Worm (Caenorhabditis elegans) whole organism, L4 larva: ENCODE data around the gene klp-3.

ENCODE experiments used
- R02D3.7 ChIP-seq: fragments of 150-350 bp; sonication (generic microtip); optimal IDR thresholded peaks from 3 replicates; lab custom pipeline; 2014; ENCODE audit warnings: missing biosample characterization, missing genetic modification characterization
- aha-1 ChIP-seq: fragments of 150-350 bp; peaks from one replicate; lab custom pipeline; 2014; ENCODE audit warnings: missing biosample characterization, missing genetic modification characterization
- ceh-44 ChIP-seq: fragments of 200-800 bp; sonication (Bioruptor generic); IDR thresholded peaks from 2 replicates; pipeline ENCODE4 v1.3.6; 2022; ENCODE audit warnings: missing genetic modification reagents, missing genetic modification characterization, missing compliant biosample characterization
- ceh-62 ChIP-seq: sonication (generic microtip); optimal IDR thresholded peaks from 2 replicates; lab custom pipeline; 2017; ENCODE audit warnings: missing biosample characterization, missing genetic modification characterization
- daf-12 ChIP-seq: fragments of 150-350 bp; optimal IDR thresholded peaks from 2 replicates; lab custom pipeline; 2014; ENCODE audit warnings: missing biosample characterization, missing genetic modification reagents, missing genetic modification characterization
- daf-8 ChIP-seq: fragments of 200-800 bp; sonication (Bioruptor generic); IDR thresholded peaks from 2 replicates; pipeline ENCODE4 v1.3.6; 2022; ENCODE audit warnings: missing genetic modification characterization, missing compliant biosample characterization
- dmd-6 ChIP-seq: fragments of 200-800 bp; sonication (Bioruptor generic); IDR thresholded peaks from 2 replicates; pipeline ENCODE4 v1.3.6; 2022; ENCODE audit warnings: missing genetic modification reagents, missing genetic modification characterization, missing compliant biosample characterization
- dpl-1 ChIP-seq: fragments of 150-350 bp; optimal IDR thresholded peaks from 2 replicates; lab custom pipeline; 2014; ENCODE audit warnings: missing biosample characterization, missing genetic modification reagents, missing genetic modification characterization
- duxl-1 ChIP-seq: sonication (generic microtip); optimal IDR thresholded peaks from 2 replicates; lab custom pipeline; 2016; ENCODE audit warnings: mild to moderate bottlenecking, missing genetic modification characterization, moderate library complexity, missing compliant biosample characterization; ENCODE audit not compliant: poor library complexity
- fos-1 ChIP-seq: fragments of 150-350 bp; optimal IDR thresholded peaks from 2 replicates; lab custom pipeline; 2014; ENCODE audit warnings: missing biosample characterization, missing genetic modification characterization
- hif-1 ChIP-seq, 2 experiments: sonication (generic microtip); optimal IDR thresholded peaks; 2 replicates each; lab custom pipeline; 2016 to 2017; ENCODE audit warnings: missing compliant biosample characterization in 2 of 2, missing genetic modification characterization in 2 of 2, missing genetic modification reagents in 2 of 2, missing genotype in 2 of 2, mild to moderate bottlenecking in 1 of 2
- lin-1 ChIP-seq: fragments of 200-800 bp; sonication (Bioruptor generic); IDR thresholded peaks from 2 replicates; pipeline ENCODE4 v1.3.6; 2022; ENCODE audit warnings: missing genetic modification reagents, missing genetic modification characterization, missing compliant biosample characterization
- lin-39 ChIP-seq: fragments of 150-350 bp; optimal IDR thresholded peaks from 2 replicates; lab custom pipeline; 2014; ENCODE audit warnings: missing biosample characterization, missing genetic modification reagents, missing genetic modification characterization
- lir-3 ChIP-seq: sonication (generic microtip); optimal IDR thresholded peaks from 2 replicates; lab custom pipeline; 2016; ENCODE audit warnings: mild to moderate bottlenecking, missing genetic modification characterization, missing compliant biosample characterization
- mdl-1 ChIP-seq, 2 experiments: fragments of 150-350 bp in 1 of 2; sonication (generic microtip) in 1 of 2; optimal IDR thresholded peaks; 2 replicates each; lab custom pipeline; 2014 to 2017; ENCODE audit warnings: missing biosample characterization in 2 of 2, missing genetic modification characterization in 2 of 2
- mdt-29 ChIP-seq: fragments of 200-800 bp; sonication (Bioruptor generic); IDR thresholded peaks from 2 replicates; pipeline ENCODE4 v1.3.6; 2022; ENCODE audit warnings: missing genetic modification reagents, missing genetic modification characterization, missing compliant biosample characterization
- nhr-41 ChIP-seq: fragments of 200-800 bp; sonication (Bioruptor generic); IDR thresholded peaks from 2 replicates; pipeline ENCODE4 v1.3.6; 2022; ENCODE audit warnings: missing genetic modification reagents, missing genetic modification characterization, missing compliant biosample characterization
- nhr-48 ChIP-seq: sonication (generic microtip); optimal IDR thresholded peaks from 2 replicates; lab custom pipeline; 2016; ENCODE audit warnings: mild to moderate bottlenecking, missing genetic modification characterization, missing compliant biosample characterization
- nhr-6 ChIP-seq: fragments of 150-350 bp; optimal IDR thresholded peaks from 2 replicates; lab custom pipeline; 2014; ENCODE audit warnings: missing biosample characterization, missing genetic modification characterization
- pha-4 ChIP-seq, 2 experiments: fragments of 150-350 bp in 1 of 2; fragments of 200-800 bp in 1 of 2; sonication (Bioruptor generic) in 1 of 2; IDR thresholded peaks in 1 of 2; optimal IDR thresholded peaks in 1 of 2; 2 replicates each; pipeline versions ENCODE4 v1.3.6 to Lab custom; 2014 to 2022; ENCODE audit warnings: missing genetic modification characterization in 2 of 2, missing genetic modification reagents in 2 of 2, missing biosample characterization in 1 of 2, missing compliant biosample characterization in 1 of 2
- sdz-12 ChIP-seq: fragments of 200-800 bp; sonication (Bioruptor generic); optimal IDR thresholded peaks from 2 replicates; lab custom pipeline; 2018; ENCODE audit warnings: mild to moderate bottlenecking, missing genetic modification characterization, missing compliant biosample characterization
- set-16 ChIP-seq: fragments of 200-800 bp; sonication (Bioruptor generic); IDR thresholded peaks from 2 replicates; pipeline ENCODE4 v1.3.6; 2022; ENCODE audit warnings: missing genetic modification reagents, missing genetic modification characterization, missing compliant biosample characterization
- snpc-4 ChIP-seq: fragments of 150-350 bp; optimal IDR thresholded peaks from 2 replicates; lab custom pipeline; 2014; ENCODE audit warnings: missing biosample characterization, missing genetic modification characterization
- spr-3 ChIP-seq: fragments of 200-800 bp; sonication (Bioruptor generic); optimal IDR thresholded peaks from 2 replicates; lab custom pipeline; 2018; ENCODE audit warnings: mild to moderate bottlenecking, missing genetic modification characterization, missing compliant biosample characterization
- tra-1 ChIP-seq: fragments of 200-800 bp; sonication (Bioruptor generic); IDR thresholded peaks from 2 replicates; pipeline ENCODE4 v1.3.6; 2022; ENCODE audit warnings: missing genetic modification reagents, missing genetic modification characterization, missing compliant biosample characterization
- unc-130 ChIP-seq: sonication (generic microtip); optimal IDR thresholded peaks from 2 replicates; lab custom pipeline; 2016; ENCODE audit warnings: missing genetic modification reagents, missing genetic modification characterization, missing compliant biosample characterization
- unc-39 ChIP-seq: sonication (generic microtip); optimal IDR thresholded peaks from 2 replicates; lab custom pipeline; 2017; ENCODE audit warnings: missing biosample characterization, missing genetic modification characterization
- unc-62 ChIP-seq, 3 experiments: fragments of 150-350 bp in 1 of 3; sonication (generic microtip); optimal IDR thresholded peaks in 2 of 3; peaks in 1 of 3; 1 replicate in 1 of 3; 2 replicates in 2 of 3; lab custom pipeline; 2014 to 2017; ENCODE audit warnings: missing biosample characterization in 3 of 3, missing genetic modification characterization in 3 of 3, missing genetic modification reagents in 3 of 3, missing genotype in 1 of 3
- zip-2 ChIP-seq: fragments of 150-350 bp; optimal IDR thresholded peaks from 2 replicates; lab custom pipeline; 2014; ENCODE audit warnings: missing biosample characterization, missing genetic modification characterization

The klp-3 gene

ce11 chrII:7817580-7817979 lies 24.6 kb upstream of the klp-3 start:
- TF ChIP-seq snpc-4 (tag; lab: Kevin White, UChicago) (no peak), dmd-6 (GFP tag; lab: Robert Waterston, UW) (no peak), nhr-48 (tag; lab: Kevin White, UChicago) (no peak), set-16 (no peak), zip-2 (tag; lab: Kevin White, UChicago) (no peak), nhr-41 (GFP tag; lab: Robert Waterston, UW) (no peak), lir-3 (tag; lab: Kevin White, UChicago) (no peak), spr-3 (no peak), lin-39 (no peak), fos-1 (tag; lab: Kevin White, UChicago) (no peak)

- no peak for TF ChIP-seq unc-130 (GFP tag; lab: Kevin White, UChicago)
- no peak for TF ChIP-seq mdt-29
- no peak for TF ChIP-seq daf-12 (tag; lab: Kevin White, UChicago)
- TF ChIP-seq nhr-41 (GFP tag; lab: Robert Waterston, UW), result no peak
- TF ChIP-seq unc-62 (GFP tag; optimal IDR thresholded peaks at IDR 0.05 in 1 of 2; lab: Kevin White, UChicago), result peak in 1 of 2 experiments; percentile 75
- TF ChIP-seq unc-62 (tag; optimal IDR thresholded peaks at IDR 0.05; lab: Kevin White, UChicago), result no peak
Observed at ce11 chrII:7819359-7819758, 22.8 kb upstream of the klp-3 start.

ce11 chrII:7822454-7822853 lies 19.7 kb upstream of the klp-3 start, which contains the start of gene irld-47:
irld-47 (minus strand) TSS chrII:7822554.
- TF ChIP-seq duxl-1 (no peak), R02D3.7 (tag; lab: Kevin White, UChicago) (no peak), pha-4 (GFP tag; IDR thresholded peaks at IDR 0.05; lab: Robert Waterston, UW) (no peak), pha-4 (tag; optimal IDR thresholded peaks at IDR 0.05; lab: Kevin White, UChicago) (no peak), ceh-62 (no peak), tra-1 (GFP tag; lab: Robert Waterston, UW) (no peak), nhr-41 (GFP tag; lab: Robert Waterston, UW) (no peak), unc-39 (tag; lab: Kevin White, UChicago) (no peak), daf-8 (no peak), ceh-44 (GFP tag; lab: Robert Waterston, UW) (no peak), lin-1 (GFP tag; lab: Robert Waterston, UW) (no peak)

- no peak for TF ChIP-seq hif-1 (tag; optimal IDR thresholded peaks at IDR 0.05; lab: Kevin White, UChicago)
- TF ChIP-seq sdz-12 (GFP tag; lab: Kevin White, UChicago), result no peak
- TF ChIP-seq duxl-1, result no peak
- TF ChIP-seq nhr-6, result no peak
- TF ChIP-seq aha-1 (tag; lab: Kevin White, UChicago), result peak; percentile 4
Observed at ce11 chrII:7825107-7825506, 17.0 kb upstream of the klp-3 start, which contains the start of gene srw-62. srw-62 (plus strand) TSS chrII:7825407.

ce11 chrII:7827883-7828282 lies 14.3 kb upstream of the klp-3 start:
- TF ChIP-seq dpl-1 (GFP tag; lab: Kevin White, UChicago) (no peak), unc-62 (GFP tag; optimal IDR thresholded peaks at IDR 0.05 in 1 of 2; lab: Kevin White, UChicago) (peak in 1 of 2 experiments; percentile 89), unc-62 (tag; optimal IDR thresholded peaks at IDR 0.05; lab: Kevin White, UChicago) (no peak), aha-1 (tag; lab: Kevin White, UChicago) (peak; percentile 66)

- TF ChIP-seq unc-62 (GFP tag; optimal IDR thresholded peaks at IDR 0.05 in 1 of 2; lab: Kevin White, UChicago), result peak in 1 of 2 experiments; percentile 92
- no peak for TF ChIP-seq unc-62 (tag; optimal IDR thresholded peaks at IDR 0.05; lab: Kevin White, UChicago)
- TF ChIP-seq mdl-1 (tag; optimal IDR thresholded peaks at IDR 0.05; lab: Kevin White, UChicago), result no peak
Observed at ce11 chrII:7829616-7830015, 12.5 kb upstream of the klp-3 start.
